Fruit fly (Drosophila melanogaster) whole organism, embryonic: Measurements from ENCODE around the gene Sr-CIII.
A peak's percentile ranks its signal among the peaks of the same experiment; 100 is the strongest.

Experiments
- ATbp ChIP-seq: fragments of 200-800 bp; sonication (Bioruptor generic); optimal IDR thresholded peaks from 2 replicates; lab custom pipeline; 2017; ENCODE audit warnings: missing biosample characterization, mild to moderate bottlenecking, missing genetic modification characterization, missing genetic modification reagents
- Atf6 ChIP-seq: fragments of 200-800 bp; sonication (Bioruptor generic); IDR thresholded peaks from 2 replicates; pipeline ENCODE4 v1.3.6; 2022; ENCODE audit warnings: missing biosample characterization, missing genetic modification characterization
- B-H1 ChIP-seq: fragments of 200-800 bp; sonication (Bioruptor generic); IDR thresholded peaks from 3 replicates; pipeline ENCODE4 v1.3.6; 2022; ENCODE audit warnings: missing biosample characterization, missing genetic modification characterization
- CG11504 ChIP-seq: fragments of 200-800 bp; sonication (Bioruptor generic); optimal IDR thresholded peaks from 3 replicates; lab custom pipeline; 2019; ENCODE audit warnings: missing biosample characterization, mild to moderate bottlenecking, missing genetic modification characterization, moderate library complexity
- CG12071 ChIP-seq: fragments of 200-800 bp; sonication (Bioruptor generic); optimal IDR thresholded peaks from 3 replicates; lab custom pipeline; 2018; ENCODE audit warnings: missing biosample characterization, mild to moderate bottlenecking, missing genetic modification characterization
- CG12391 ChIP-seq: fragments of 200-800 bp; sonication (Bioruptor generic); optimal IDR thresholded peaks from 3 replicates; lab custom pipeline; 2018; ENCODE audit warnings: missing biosample characterization, mild to moderate bottlenecking, missing genetic modification characterization, moderate library complexity
- CG13123 ChIP-seq: fragments of 200-800 bp; sonication (Bioruptor generic); optimal IDR thresholded peaks from 2 replicates; lab custom pipeline; 2016; ENCODE audit warnings: missing biosample characterization, missing genetic modification characterization
- CG15479 ChIP-seq: fragments of 200-800 bp; sonication (Bioruptor generic); optimal IDR thresholded peaks from 3 replicates; lab custom pipeline; 2019; ENCODE audit warnings: missing biosample characterization, mild to moderate bottlenecking, missing genetic modification characterization, moderate library complexity
- CG15514 ChIP-seq: fragments of 200-800 bp; sonication (Bioruptor generic); optimal IDR thresholded peaks from 3 replicates; lab custom pipeline; 2017; ENCODE audit warnings: missing biosample characterization, missing genetic modification characterization, mild to moderate bottlenecking, moderate library complexity, missing genetic modification reagents
- CG1603 ChIP-seq: fragments of 200-800 bp; sonication (Bioruptor generic); optimal IDR thresholded peaks from 2 replicates; lab custom pipeline; 2019; ENCODE audit warnings: missing biosample characterization, mild to moderate bottlenecking, missing genetic modification characterization, moderate library complexity
- CG17328 ChIP-seq: fragments of 200-800 bp; sonication (Bioruptor generic); IDR thresholded peaks from 2 replicates; pipeline ENCODE4 v1.3.6; 2022; ENCODE audit warnings: missing biosample characterization, missing genetic modification characterization
- CG18262 ChIP-seq: fragments of 200-800 bp; optimal IDR thresholded peaks from 3 replicates; lab custom pipeline; 2019; ENCODE audit warnings: missing biosample characterization, mild to moderate bottlenecking, missing genetic modification characterization, moderate library complexity
- CG2889 ChIP-seq: fragments of 200-800 bp; sonication (Bioruptor generic); IDR thresholded peaks from 3 replicates; pipeline ENCODE4 v1.3.6; 2022; ENCODE audit warnings: missing biosample characterization, missing genetic modification characterization
- CG31441 ChIP-seq: fragments of 200-800 bp; sonication (Bioruptor generic); IDR thresholded peaks from 2 replicates; pipeline ENCODE4 v1.3.6; 2022; ENCODE audit warnings: missing biosample characterization, missing genetic modification characterization
- CG32772 ChIP-seq: fragments of 200-800 bp; sonication (Bioruptor generic); IDR thresholded peaks from 2 replicates; pipeline ENCODE4 v1.3.6; 2022; ENCODE audit warnings: missing biosample characterization, missing genetic modification characterization
- CG34422 ChIP-seq: fragments of 200-800 bp; sonication (Bioruptor generic); IDR thresholded peaks from 3 replicates; pipeline ENCODE4 v1.3.6; 2022; ENCODE audit warnings: missing biosample characterization, missing genetic modification characterization
- CG4282 ChIP-seq: fragments of 200-800 bp; sonication (Bioruptor generic); optimal IDR thresholded peaks from 2 replicates; lab custom pipeline; 2016; ENCODE audit warnings: missing biosample characterization, missing genetic modification characterization
- CG6272 ChIP-seq: fragments of 200-800 bp; sonication (Bioruptor generic); IDR thresholded peaks from 2 replicates; pipeline ENCODE4 v1.3.6; 2022; ENCODE audit warnings: missing biosample characterization, missing genetic modification characterization
- CG7357 ChIP-seq: fragments of 200-800 bp; sonication (Bioruptor generic); IDR thresholded peaks from 3 replicates; pipeline ENCODE4 v1.3.6; 2022; ENCODE audit warnings: missing biosample characterization, missing genetic modification characterization
- CG7372 ChIP-seq: fragments of 200-800 bp; sonication (Bioruptor generic); IDR thresholded peaks from 2 replicates; pipeline ENCODE4 v1.3.6; 2022; ENCODE audit warnings: missing biosample characterization, missing genetic modification characterization
- CG8290 ChIP-seq, 3 experiments: fragments of 200-800 bp; sonication (Bioruptor generic); optimal IDR thresholded peaks; 2 replicates each; lab custom pipeline; 2016 to 2019; ENCODE audit warnings: missing biosample characterization in 3 of 3, missing genetic modification characterization in 3 of 3, mild to moderate bottlenecking in 2 of 3, moderate library complexity in 1 of 3
- D ChIP-seq, 2 experiments: fragments of 200-800 bp in 1 of 2; fragments of >200 bp in 1 of 2; sonication (Bioruptor generic) in 1 of 2; optimal IDR thresholded peaks; 2 replicates in 1 of 2; 3 replicates in 1 of 2; lab custom pipeline; 2017; ENCODE audit warnings: mild to moderate bottlenecking in 1 of 2, missing biosample characterization in 1 of 2, missing genetic modification characterization in 1 of 2, missing genetic modification reagents in 1 of 2
- Eip74EF ChIP-seq, 2 experiments: fragments of 200-800 bp in 1 of 2; fragments of >200 bp in 1 of 2; sonication (Bioruptor generic) in 1 of 2; optimal IDR thresholded peaks; 2 replicates each; lab custom pipeline; 2017 to 2019; ENCODE audit warnings: missing biosample characterization in 2 of 2, missing genetic modification characterization in 2 of 2, mild to moderate bottlenecking in 1 of 2, moderate library complexity in 1 of 2
- HLH3B ChIP-seq: fragments of 200-800 bp; sonication (Bioruptor generic); IDR thresholded peaks from 2 replicates; pipeline ENCODE4 v1.3.6; 2022; ENCODE audit warnings: missing biosample characterization, missing genetic modification characterization
- HLHmδ ChIP-seq: fragments of 200-800 bp; sonication (Bioruptor generic); optimal IDR thresholded peaks from 2 replicates; lab custom pipeline; 2018; ENCODE audit warnings: missing biosample characterization, mild to moderate bottlenecking, missing genetic modification characterization, moderate library complexity
- HmgZ ChIP-seq: fragments of 200-800 bp; sonication (Bioruptor generic); optimal IDR thresholded peaks from 2 replicates; lab custom pipeline; 2018; ENCODE audit warnings: missing biosample characterization, mild to moderate bottlenecking, missing genetic modification characterization
- Lim3 ChIP-seq: fragments of 200-800 bp; sonication (Bioruptor generic); IDR thresholded peaks from 2 replicates; pipeline ENCODE4 v1.3.6; 2022; ENCODE audit warnings: missing biosample characterization, missing genetic modification characterization
- Mrtf ChIP-seq: fragments of 200-800 bp; sonication (Bioruptor generic); IDR thresholded peaks from 3 replicates; pipeline ENCODE4 v1.3.6; 2022; ENCODE audit warnings: missing biosample characterization, missing genetic modification characterization
- Scr ChIP-seq: fragments of 200-800 bp; sonication (Bioruptor generic); IDR thresholded peaks from 2 replicates; pipeline ENCODE4 v1.3.6; 2022; ENCODE audit warnings: missing biosample characterization, missing genetic modification characterization; ENCODE audit not compliant: partially characterized antibody
- ara ChIP-seq: fragments of 200-800 bp; sonication (Bioruptor generic); IDR thresholded peaks from 2 replicates; pipeline ENCODE4 v1.3.6; 2022; ENCODE audit warnings: missing biosample characterization, missing genetic modification characterization
- chif ChIP-seq, 2 experiments: fragments of 200-800 bp; sonication (Bioruptor generic); optimal IDR thresholded peaks; 3 replicates each; lab custom pipeline; 2016; ENCODE audit warnings: missing biosample characterization in 2 of 2, missing genetic modification characterization in 2 of 2
- crc ChIP-seq: fragments of 200-800 bp; sonication (Bioruptor generic); optimal IDR thresholded peaks from 2 replicates; lab custom pipeline; 2016; ENCODE audit warnings: missing biosample characterization, missing genetic modification characterization
- fd64A ChIP-seq: fragments of 200-800 bp; sonication (Bioruptor generic); optimal IDR thresholded peaks from 3 replicates; lab custom pipeline; 2018; ENCODE audit warnings: missing biosample characterization, mild to moderate bottlenecking, missing genetic modification characterization
- gem ChIP-seq: fragments of 200-800 bp; sonication (Bioruptor generic); optimal IDR thresholded peaks from 2 replicates; lab custom pipeline; 2019; ENCODE audit warnings: missing biosample characterization, mild to moderate bottlenecking, missing genetic modification characterization, moderate library complexity
- lmd ChIP-seq: fragments of 200-800 bp; sonication (Bioruptor generic); IDR thresholded peaks from 2 replicates; pipeline ENCODE4 v1.3.6; 2022; ENCODE audit warnings: missing biosample characterization, missing genetic modification characterization
- lola ChIP-seq, 3 experiments: fragments of >200 bp in 2 of 3; fragments of 200-800 bp in 1 of 3; sonication (Bioruptor generic) in 1 of 3; optimal IDR thresholded peaks; 2 replicates each; lab custom pipeline; 2017 to 2019; ENCODE audit warnings: missing biosample characterization in 3 of 3, missing genetic modification characterization in 3 of 3, mild to moderate bottlenecking in 1 of 3, moderate library complexity in 1 of 3
- nau ChIP-seq: fragments of 200-800 bp; sonication (Bioruptor generic); optimal IDR thresholded peaks from 3 replicates; lab custom pipeline; 2017; ENCODE audit warnings: missing biosample characterization, mild to moderate bottlenecking, missing genetic modification characterization, missing genetic modification reagents
- pan ChIP-seq, 4 experiments: fragments of >200 bp in 3 of 4; fragments of 200-800 bp in 1 of 4; sonication (Bioruptor generic) in 1 of 4; optimal IDR thresholded peaks in 3 of 4; IDR thresholded peaks in 1 of 4; 2 replicates each; pipeline versions ENCODE4 v1.3.6 to Lab custom; 2017 to 2022; ENCODE audit warnings: missing biosample characterization in 2 of 4, missing genetic modification characterization in 2 of 4, mixed read lengths in 1 of 4
- phol ChIP-seq: fragments of 200-800 bp; sonication (Bioruptor generic); optimal IDR thresholded peaks from 3 replicates; lab custom pipeline; 2018; ENCODE audit warnings: missing biosample characterization, mild to moderate bottlenecking, missing genetic modification characterization, moderate library complexity
- pita ChIP-seq: fragments of 200-800 bp; sonication (Bioruptor generic); optimal IDR thresholded peaks from 2 replicates; lab custom pipeline; 2017; ENCODE audit warnings: missing biosample characterization, mild to moderate bottlenecking, missing genetic modification characterization
- prd ChIP-seq, 3 experiments: fragments of >200 bp in 2 of 3; fragments of 200-800 bp in 1 of 3; sonication (Bioruptor generic) in 1 of 3; optimal IDR thresholded peaks in 2 of 3; IDR thresholded peaks in 1 of 3; 2 replicates in 2 of 3; 3 replicates in 1 of 3; pipeline versions ENCODE4 v1.3.6 to Lab custom; 2017 to 2022; ENCODE audit warnings: missing biosample characterization in 1 of 3, missing genetic modification characterization in 1 of 3
- psq ChIP-seq: fragments of 200-800 bp; sonication (Bioruptor generic); optimal IDR thresholded peaks from 2 replicates; lab custom pipeline; 2017; ENCODE audit warnings: missing biosample characterization, missing genetic modification characterization
- row ChIP-seq: fragments of 200-800 bp; sonication (Bioruptor generic); IDR thresholded peaks from 3 replicates; pipeline ENCODE4 v1.3.6; 2022; ENCODE audit warnings: missing biosample characterization, missing genetic modification characterization
- sisA ChIP-seq: fragments of 200-800 bp; sonication (Bioruptor generic); IDR thresholded peaks from 2 replicates; pipeline ENCODE4 v1.3.6; 2022; ENCODE audit warnings: missing biosample characterization, missing genetic modification characterization
- toy ChIP-seq: fragments of 200-800 bp; sonication (Bioruptor generic); IDR thresholded peaks from 2 replicates; pipeline ENCODE4 v1.3.6; 2022; ENCODE audit warnings: missing biosample characterization, missing genetic modification characterization
- trem ChIP-seq: fragments of 200-800 bp; optimal IDR thresholded peaks from 3 replicates; lab custom pipeline; 2019; ENCODE audit warnings: missing biosample characterization, mild to moderate bottlenecking, missing genetic modification characterization, moderate library complexity
- zfh1 ChIP-seq: fragments of 200-800 bp; sonication (Bioruptor generic); IDR thresholded peaks from 3 replicates; pipeline ENCODE4 v1.3.6; 2022; ENCODE audit warnings: missing biosample characterization, missing genetic modification characterization
- zfh2 ChIP-seq: fragments of 200-800 bp; sonication (Bioruptor generic); optimal IDR thresholded peaks from 2 replicates; lab custom pipeline; 2016; ENCODE audit warnings: missing biosample characterization, missing genetic modification characterization

Gene Sr-CIII

DNA sequence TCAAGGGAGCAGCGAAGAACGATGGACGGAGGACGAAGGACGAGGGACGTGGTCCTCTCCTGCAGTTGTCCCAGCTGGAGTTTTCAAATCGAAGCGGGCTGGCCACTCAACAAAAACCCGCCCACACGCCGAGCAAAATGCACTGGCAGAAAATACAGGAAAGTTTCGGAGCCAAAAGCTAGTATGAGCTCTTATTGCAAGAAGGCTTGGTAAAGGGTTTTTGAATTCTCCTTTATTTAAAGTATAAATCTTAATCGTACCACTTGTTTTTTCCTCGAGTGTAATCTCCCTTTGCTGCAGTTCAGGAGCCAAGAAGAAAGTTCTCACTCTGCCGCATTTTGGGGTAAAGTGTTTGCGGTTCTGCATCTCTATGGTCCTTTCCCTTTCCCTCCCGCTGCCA, 8.7 kb downstream of the Sr-CIII start:
- TF ChIP-seq toy (GFP tag; lab: Robert Waterston, UW) (no peak), prd (optimal IDR thresholded peaks at IDR 0.05; lab: Kevin White, UChicago) (no peak), prd (GFP tag; IDR thresholded peaks at IDR 0.05; lab: Robert Waterston, UW) (peak; percentile 41; the same call in 1 of the 3 replicates), nau (GFP tag; lab: Kevin White, UChicago) (no peak), phol (peak; percentile 7), CG34422 (no peak), Lim3 (GFP tag; lab: Robert Waterston, UW) (no peak), CG12071 (GFP tag; lab: Kevin White, UChicago) (no peak), CG2889 (GFP tag; lab: Robert Waterston, UW) (no peak), Mrtf (GFP tag; lab: Robert Waterston, UW) (no peak), CG31441 (0 out of 2 replicates have a peak, but pooled peaks have one; percentile 22), crc (no peak), CG18262 (tag; lab: Kevin White, UChicago) (peak; percentile 17), CG17328 (0 out of 2 replicates have a peak, but pooled peaks have one; percentile 26), pita (no peak), CG15479 (GFP tag; lab: Kevin White, UChicago) (no peak), chif (GFP tag; optimal IDR thresholded peaks at IDR 0.05; lab: Kevin White, UChicago) (peak in 1 of 2 experiments; percentile 10), CG12391 (tag; lab: Kevin White, UChicago) (no peak), CG4282 (GFP tag; lab: Kevin White, UChicago) (no peak), trem (tag; lab: Kevin White, UChicago) (no peak), CG32772 (GFP tag; lab: Robert Waterston, UW) (0 out of 2 replicates have a peak, but pooled peaks have one; percentile 11), row (GFP tag; lab: Robert Waterston, UW) (peak; percentile 37; the same call in 2 of the 3 replicates), HLHmδ (GFP tag; lab: Kevin White, UChicago) (no peak), Atf6 (GFP tag; lab: Robert Waterston, UW) (no peak), CG11504 (tag; lab: Kevin White, UChicago) (no peak), zfh2 (GFP tag; lab: Kevin White, UChicago) (no peak), pan (optimal IDR thresholded peaks at IDR 0.05; lab: Kevin White, UChicago) (no peak), pan (GFP tag; optimal IDR thresholded peaks at IDR 0.05 in 1 of 2, IDR thresholded peaks at IDR 0.05 in 1 of 2) (peak in 1 of 2 experiments; percentile 29), fd64A (GFP tag; lab: Kevin White, UChicago) (no peak), HLH3B (0 out of 2 replicates have a peak, but pooled peaks have one; percentile 13), ATbp (GFP tag; lab: Kevin White, UChicago) (peak; percentile 8), zfh1 (GFP tag; lab: Robert Waterston, UW) (0 out of 3 replicates have a peak, but pooled peaks have one; percentile 21), Eip74EF (GFP tag; optimal IDR thresholded peaks at IDR 0.05; lab: Kevin White, UChicago) (no peak), Scr (GFP tag; lab: Robert Waterston, UW) (no peak), CG8290 (GFP tag; optimal IDR thresholded peaks at IDR 0.05; lab: Kevin White, UChicago) (no peak), CG8290 (tag; optimal IDR thresholded peaks at IDR 0.05; lab: Kevin White, UChicago) (no peak), psq (GFP tag; lab: Kevin White, UChicago) (no peak), lmd (GFP tag; lab: Robert Waterston, UW) (0 out of 2 replicates have a peak, but pooled peaks have one; percentile 7), CG1603 (peak; percentile 13), D (optimal IDR thresholded peaks at IDR 0.05; lab: Kevin White, UChicago) (no peak), D (GFP tag; optimal IDR thresholded peaks at IDR 0.05; lab: Kevin White, UChicago) (peak; percentile 19), ara (GFP tag; lab: Robert Waterston, UW) (no peak), CG7357 (no peak), sisA (peak; percentile 10; the same call in 1 of the 2 replicates), CG13123 (GFP tag; lab: Kevin White, UChicago) (no peak), CG7372 (GFP tag; lab: Robert Waterston, UW) (no peak), HmgZ (tag; lab: Kevin White, UChicago) (no peak), CG6272 (GFP tag; lab: Robert Waterston, UW) (no peak), lola (GFP tag; optimal IDR thresholded peaks at IDR 0.05; lab: Kevin White, UChicago) (no peak), CG15514 (GFP tag; lab: Kevin White, UChicago) (no peak), B-H1 (GFP tag; lab: Robert Waterston, UW) (no peak), gem (tag; lab: Kevin White, UChicago) (peak; percentile 34)
